Fruit fly (Drosophila melanogaster) whole organism, adult: ENCODE data around the gene CG34012.
"Not testable (repeated sequence)": the region's sequence is repeated elsewhere in the genome, so short reads cannot be mapped to it uniquely, and the experiment has no call there.

Source experiments
- CG12768 ChIP-seq: fragments of 200-800 bp; sonication (Bioruptor generic); optimal IDR thresholded peaks from 2 replicates; lab custom pipeline; 2017; ENCODE audit warnings: missing biosample characterization, missing genetic modification characterization, mild to moderate bottlenecking, moderate library complexity, missing genetic modification reagents
- CG14711 ChIP-seq: fragments of 200-800 bp; sonication (Bioruptor generic); optimal IDR thresholded peaks from 2 replicates; lab custom pipeline; 2018; ENCODE audit warnings: missing biosample characterization, mild to moderate bottlenecking, missing genetic modification characterization, moderate library complexity
- CG33017 ChIP-seq: fragments of 200-800 bp; sonication (Bioruptor generic); optimal IDR thresholded peaks from 2 replicates; lab custom pipeline; 2018; ENCODE audit warnings: missing biosample characterization, mild to moderate bottlenecking, missing genetic modification characterization, moderate library complexity
- CG7101 ChIP-seq: fragments of 200-800 bp; sonication (Bioruptor generic); optimal IDR thresholded peaks from 2 replicates; lab custom pipeline; 2018; ENCODE audit warnings: missing biosample characterization, mild to moderate bottlenecking, missing genetic modification characterization, moderate library complexity
- Hr96 ChIP-seq: fragments of 200-800 bp; sonication (Bioruptor generic); optimal IDR thresholded peaks from 2 replicates; lab custom pipeline; 2016; ENCODE audit warnings: missing biosample characterization, missing genetic modification characterization

- not testable (repeated sequence) for TF ChIP-seq CG7101; Hr96; CG14711 (tag; lab: Kevin White, UChicago); CG33017; CG12768 (GFP tag; lab: Kevin White, UChicago)
These were observed 25.6 kb upstream of the CG34012 start, which contains the start of gene CG14143 for dm6 chr3L:11134886-11135285.
